Fruit fly (Drosophila melanogaster) whole organism, embryonic: ENCODE data around the gene cindr.

Source experiments
- Atf6 ChIP-seq: fragments of 200-800 bp; sonication (Bioruptor generic); IDR thresholded peaks from 2 replicates; pipeline ENCODE4 v1.3.6; 2022; ENCODE audit warnings: missing biosample characterization, missing genetic modification characterization
- Awh ChIP-seq: fragments of 200-800 bp; sonication (Bioruptor generic); IDR thresholded peaks from 2 replicates; pipeline ENCODE4, ENCODE4 v1.3.6; 2022; ENCODE audit warnings: missing biosample characterization, missing genetic modification characterization
- CG11093 ChIP-seq: fragments of 200-800 bp; sonication (Bioruptor generic); IDR thresholded peaks from 3 replicates; pipeline ENCODE4 v1.3.6; 2022; ENCODE audit warnings: missing biosample characterization, missing genetic modification characterization
- CG11456 ChIP-seq: fragments of 200-800 bp; sonication (Bioruptor generic); IDR thresholded peaks from 3 replicates; pipeline ENCODE4 v1.3.6; 2022; ENCODE audit warnings: missing biosample characterization, missing genetic modification characterization
- CG12071 ChIP-seq: fragments of 200-800 bp; sonication (Bioruptor generic); optimal IDR thresholded peaks from 3 replicates; lab custom pipeline; 2018; ENCODE audit warnings: missing biosample characterization, mild to moderate bottlenecking, missing genetic modification characterization
- CG12104 ChIP-seq: fragments of 200-800 bp; sonication (Bioruptor generic); optimal IDR thresholded peaks from 3 replicates; lab custom pipeline; 2016; ENCODE audit warnings: missing biosample characterization, missing genetic modification characterization
- CG12659 ChIP-seq: fragments of 200-800 bp; sonication (Bioruptor generic); optimal IDR thresholded peaks from 3 replicates; lab custom pipeline; 2017; ENCODE audit warnings: mild to moderate bottlenecking, missing biosample characterization, missing genetic modification reagents, missing genetic modification characterization
- CG14050 ChIP-seq: fragments of 200-800 bp; sonication (Bioruptor generic); IDR thresholded peaks from 3 replicates; pipeline ENCODE4 v1.3.6; 2022; ENCODE audit warnings: missing biosample characterization, missing genetic modification characterization
- CG14860 ChIP-seq: fragments of 200-800 bp; sonication (Bioruptor generic); IDR thresholded peaks from 3 replicates; pipeline ENCODE4 v1.3.6; 2022; ENCODE audit warnings: missing biosample characterization, missing genetic modification characterization; ENCODE audit not compliant: partially characterized antibody
- CG17802 ChIP-seq: fragments of 200-800 bp; sonication (Bioruptor generic); optimal IDR thresholded peaks from 2 replicates; lab custom pipeline; 2018; ENCODE audit warnings: missing biosample characterization, mild to moderate bottlenecking, missing genetic modification characterization, moderate library complexity
- CG31224 ChIP-seq: fragments of 200-800 bp; sonication (Bioruptor generic); IDR thresholded peaks from 2 replicates; pipeline ENCODE4 v1.3.6; 2022; ENCODE audit warnings: missing biosample characterization, missing genetic modification characterization
- CG3281 ChIP-seq: fragments of 200-800 bp; sonication (Bioruptor generic); optimal IDR thresholded peaks from 3 replicates; lab custom pipeline; 2017; ENCODE audit warnings: missing biosample characterization, mild to moderate bottlenecking, missing genetic modification characterization
- CG3838 ChIP-seq: fragments of 200-800 bp; sonication (Bioruptor generic); optimal IDR thresholded peaks from 3 replicates; lab custom pipeline; 2016; ENCODE audit warnings: missing biosample characterization, missing genetic modification characterization
- CG8944 ChIP-seq: fragments of 200-800 bp; sonication (Bioruptor generic); optimal IDR thresholded peaks from 3 replicates; lab custom pipeline; 2016; ENCODE audit warnings: missing biosample characterization, missing genetic modification characterization
- CG9215 ChIP-seq: fragments of 200-800 bp; sonication (Bioruptor generic); IDR thresholded peaks from 2 replicates; pipeline ENCODE4 v1.3.6; 2022; ENCODE audit warnings: missing biosample characterization, missing genetic modification characterization
- CG9609 ChIP-seq: fragments of 200-800 bp; sonication (Bioruptor generic); optimal IDR thresholded peaks from 3 replicates; lab custom pipeline; 2016; ENCODE audit warnings: missing biosample characterization, missing genetic modification characterization
- Camta ChIP-seq: fragments of 200-800 bp; sonication (Bioruptor generic); optimal IDR thresholded peaks from 2 replicates; lab custom pipeline; 2016; ENCODE audit warnings: missing biosample characterization, missing genetic modification characterization
- D ChIP-seq, 2 experiments: fragments of 200-800 bp in 1 of 2; fragments of >200 bp in 1 of 2; sonication (Bioruptor generic) in 1 of 2; optimal IDR thresholded peaks; 2 replicates in 1 of 2; 3 replicates in 1 of 2; lab custom pipeline; 2017; ENCODE audit warnings: mild to moderate bottlenecking in 1 of 2, missing biosample characterization in 1 of 2, missing genetic modification characterization in 1 of 2, missing genetic modification reagents in 1 of 2
- Dp ChIP-seq: fragments of 200-800 bp; sonication (Bioruptor generic); optimal IDR thresholded peaks from 2 replicates; lab custom pipeline; 2018; ENCODE audit warnings: missing biosample characterization, mild to moderate bottlenecking, missing genetic modification characterization, moderate library complexity
- Elba2 ChIP-seq: fragments of 200-800 bp; sonication (Bioruptor generic); optimal IDR thresholded peaks from 3 replicates; lab custom pipeline; 2016; ENCODE audit warnings: missing biosample characterization, missing genetic modification characterization
- HHEX ChIP-seq: fragments of 200-800 bp; sonication (Bioruptor generic); optimal IDR thresholded peaks from 3 replicates; lab custom pipeline; 2017; ENCODE audit warnings: missing biosample characterization, mild to moderate bottlenecking, missing genetic modification characterization, missing genetic modification reagents
- HLH54F ChIP-seq: fragments of 200-800 bp; sonication (Bioruptor generic); optimal IDR thresholded peaks from 3 replicates; lab custom pipeline; 2016; ENCODE audit warnings: missing biosample characterization, missing genetic modification characterization
- Hmr ChIP-seq: fragments of 200-800 bp; sonication (Bioruptor generic); optimal IDR thresholded peaks from 3 replicates; lab custom pipeline; 2017; ENCODE audit warnings: mild to moderate bottlenecking, missing biosample characterization, missing genetic modification reagents, missing genetic modification characterization
- Lim3 ChIP-seq: fragments of 200-800 bp; sonication (Bioruptor generic); IDR thresholded peaks from 2 replicates; pipeline ENCODE4 v1.3.6; 2022; ENCODE audit warnings: missing biosample characterization, missing genetic modification characterization
- Mrtf ChIP-seq: fragments of 200-800 bp; sonication (Bioruptor generic); IDR thresholded peaks from 3 replicates; pipeline ENCODE4 v1.3.6; 2022; ENCODE audit warnings: missing biosample characterization, missing genetic modification characterization
- Opbp ChIP-seq: fragments of 200-800 bp; sonication (Bioruptor generic); IDR thresholded peaks from 3 replicates; pipeline ENCODE4 v1.3.6; 2022; ENCODE audit warnings: missing biosample characterization, missing genetic modification characterization; ENCODE audit not compliant: partially characterized antibody
- Sry-δ ChIP-seq: fragments of 200-800 bp; sonication (Bioruptor generic); optimal IDR thresholded peaks from 2 replicates; lab custom pipeline; 2016; ENCODE audit warnings: missing biosample characterization, missing genetic modification characterization
- Taf1 ChIP-seq: fragments of 200-800 bp; sonication (Bioruptor generic); IDR thresholded peaks from 2 replicates; pipeline ENCODE4 v1.3.6; 2022; ENCODE audit warnings: missing biosample characterization, missing genetic modification characterization
- abd-A ChIP-seq: fragments of 200-800 bp; sonication (Bioruptor generic); optimal IDR thresholded peaks from 3 replicates; lab custom pipeline; 2019; ENCODE audit warnings: missing biosample characterization, mild to moderate bottlenecking, missing genetic modification characterization, moderate library complexity
- aop ChIP-seq: fragments of 200-800 bp; sonication (Bioruptor generic); IDR thresholded peaks from 2 replicates; pipeline ENCODE4 v1.3.6; 2022; ENCODE audit warnings: missing biosample characterization, missing genetic modification characterization
- bigmax ChIP-seq: fragments of 200-800 bp; sonication (Bioruptor generic); optimal IDR thresholded peaks from 2 replicates; lab custom pipeline; 2018; ENCODE audit warnings: missing biosample characterization, mild to moderate bottlenecking, missing genetic modification characterization
- chif ChIP-seq, 2 experiments: fragments of 200-800 bp; sonication (Bioruptor generic); optimal IDR thresholded peaks; 3 replicates each; lab custom pipeline; 2016; ENCODE audit warnings: missing biosample characterization in 2 of 2, missing genetic modification characterization in 2 of 2
- croc ChIP-seq: fragments of 200-800 bp; sonication (Bioruptor generic); conservative IDR thresholded peaks from 3 replicates; pipeline ENCODE4 v1.3.6; 2022; ENCODE audit warnings: missing biosample characterization, missing genetic modification characterization
- dm ChIP-seq: fragments of 200-800 bp; sonication (Bioruptor generic); optimal IDR thresholded peaks from 3 replicates; lab custom pipeline; 2016; ENCODE audit warnings: missing biosample characterization, missing genetic modification characterization
- ewg ChIP-seq: fragments of 200-800 bp; sonication (Bioruptor generic); optimal IDR thresholded peaks from 3 replicates; lab custom pipeline; 2017; ENCODE audit warnings: mild to moderate bottlenecking, missing biosample characterization, missing genetic modification reagents, missing genetic modification characterization
- eyg ChIP-seq: fragments of 200-800 bp; sonication (Bioruptor generic); optimal IDR thresholded peaks from 3 replicates; lab custom pipeline; 2016; ENCODE audit warnings: missing biosample characterization, missing genetic modification characterization
- gem ChIP-seq: fragments of 200-800 bp; sonication (Bioruptor generic); optimal IDR thresholded peaks from 2 replicates; lab custom pipeline; 2019; ENCODE audit warnings: missing biosample characterization, mild to moderate bottlenecking, missing genetic modification characterization, moderate library complexity
- hkb ChIP-seq, 2 experiments: fragments of 200-800 bp in 1 of 2; fragments of >200 bp in 1 of 2; sonication (Bioruptor generic) in 1 of 2; IDR thresholded peaks in 1 of 2; optimal IDR thresholded peaks in 1 of 2; 2 replicates each; pipeline versions ENCODE4 v1.3.6 to Lab custom; 2017 to 2022; ENCODE audit warnings: missing biosample characterization in 1 of 2, missing genetic modification characterization in 1 of 2
- insv ChIP-seq, 2 experiments: fragments of 200-800 bp; sonication (Bioruptor generic); optimal IDR thresholded peaks; 3 replicates each; lab custom pipeline; 2016 to 2018; ENCODE audit warnings: missing biosample characterization in 2 of 2, missing genetic modification characterization in 2 of 2
- lilli ChIP-seq: fragments of 200-800 bp; sonication (Bioruptor generic); optimal IDR thresholded peaks from 3 replicates; lab custom pipeline; 2016; ENCODE audit warnings: missing biosample characterization, missing genetic modification characterization
- peb ChIP-seq: fragments of 200-800 bp; sonication (Bioruptor generic); IDR thresholded peaks from 2 replicates; pipeline ENCODE4 v1.3.6; 2022; ENCODE audit warnings: missing biosample characterization, missing genetic modification characterization
- pum ChIP-seq: fragments of 200-800 bp; sonication (Bioruptor generic); optimal IDR thresholded peaks from 2 replicates; lab custom pipeline; 2016; ENCODE audit warnings: missing biosample characterization, missing genetic modification characterization
- scrt ChIP-seq: fragments of 200-800 bp; sonication (Bioruptor generic); optimal IDR thresholded peaks from 2 replicates; lab custom pipeline; 2018; ENCODE audit warnings: missing biosample characterization, mild to moderate bottlenecking, missing genetic modification characterization, moderate library complexity
- sens-2 ChIP-seq: fragments of 200-800 bp; sonication (Bioruptor generic); IDR thresholded peaks from 2 replicates; pipeline ENCODE4 v1.3.6; 2022; ENCODE audit warnings: missing biosample characterization, missing genetic modification characterization
- seq ChIP-seq: fragments of 200-800 bp; sonication (Bioruptor generic); IDR thresholded peaks from 2 replicates; pipeline ENCODE4 v1.3.6; 2022; ENCODE audit warnings: missing biosample characterization, missing genetic modification characterization
- sim ChIP-seq: fragments of 200-800 bp; sonication (Bioruptor generic); IDR thresholded peaks from 2 replicates; pipeline ENCODE4 v1.3.6; 2022; ENCODE audit warnings: missing biosample characterization, missing genetic modification characterization
- sob ChIP-seq: fragments of 200-800 bp; sonication (Bioruptor generic); IDR thresholded peaks from 2 replicates; pipeline ENCODE4 v1.3.6; 2022; ENCODE audit warnings: missing biosample characterization, missing genetic modification characterization
- sqz ChIP-seq: fragments of 200-800 bp; sonication (Bioruptor generic); optimal IDR thresholded peaks from 3 replicates; lab custom pipeline; 2018; ENCODE audit warnings: missing biosample characterization, mild to moderate bottlenecking, missing genetic modification characterization
- trem ChIP-seq: fragments of 200-800 bp; optimal IDR thresholded peaks from 3 replicates; lab custom pipeline; 2019; ENCODE audit warnings: missing biosample characterization, mild to moderate bottlenecking, missing genetic modification characterization, moderate library complexity
- zfh2 ChIP-seq: fragments of 200-800 bp; sonication (Bioruptor generic); optimal IDR thresholded peaks from 2 replicates; lab custom pipeline; 2016; ENCODE audit warnings: missing biosample characterization, missing genetic modification characterization

The cindr gene

dm6 chr3R:30781661-30782120, 26.7 kb upstream of the cindr start (continued):
- TF ChIP-seq Mrtf (GFP tag; lab: Robert Waterston, UW), result peak; percentile 94
- peak; percentile 94 for TF ChIP-seq CG8944 (GFP tag; lab: Kevin White, UChicago)
- TF ChIP-seq CG9215 (GFP tag; lab: Robert Waterston, UW), result peak; percentile 91
- peak; percentile 89 for TF ChIP-seq sim
- TF ChIP-seq CG9609 (GFP tag; lab: Kevin White, UChicago), result peak; percentile 95
- TF ChIP-seq sob (GFP tag; lab: Robert Waterston, UW), result peak; percentile 96
- TF ChIP-seq scrt, result peak; percentile 84
- peak; percentile 96 for TF ChIP-seq gem (tag; lab: Kevin White, UChicago)
- TF ChIP-seq pum (GFP tag; lab: Kevin White, UChicago), result peak; percentile 95
- TF ChIP-seq croc, result peak; percentile 94
- TF ChIP-seq CG3838 (GFP tag; lab: Kevin White, UChicago), result peak; percentile 66
- peak; percentile 45; the same call in 2 of the 3 replicates for TF ChIP-seq Opbp
- TF ChIP-seq Dp (GFP tag; lab: Kevin White, UChicago), result no peak
- peak; percentile 90 for TF ChIP-seq CG12659
- peak; percentile 89 for TF ChIP-seq CG14050 (GFP tag; lab: Robert Waterston, UW)
- TF ChIP-seq Awh, result peak; percentile 88
- TF ChIP-seq CG14860 (GFP tag; lab: Robert Waterston, UW), result no peak
- TF ChIP-seq hkb (optimal IDR thresholded peaks at IDR 0.05; lab: Kevin White, UChicago), result no peak
- TF ChIP-seq hkb (GFP tag; IDR thresholded peaks at IDR 0.05; lab: Robert Waterston, UW), result peak; percentile 94
- TF ChIP-seq CG17802 (tag; lab: Kevin White, UChicago), result peak; percentile 74
- peak; percentile 93 for TF ChIP-seq peb (GFP tag; lab: Robert Waterston, UW)
- TF ChIP-seq aop (GFP tag; lab: Robert Waterston, UW), result no peak
- TF ChIP-seq sqz (GFP tag; lab: Kevin White, UChicago), result peak; percentile 81
- TF ChIP-seq CG11456, result peak; percentile 95
- TF ChIP-seq CG11093 (GFP tag; lab: Robert Waterston, UW), result peak; percentile 91
- TF ChIP-seq HHEX (GFP tag; lab: Kevin White, UChicago), result peak; percentile 89
- TF ChIP-seq Lim3, result no peak
- TF ChIP-seq Taf1 (GFP tag; lab: Robert Waterston, UW), result peak; percentile 92
- TF ChIP-seq lilli (GFP tag; lab: Kevin White, UChicago), result peak; percentile 96
- TF ChIP-seq CG12104 (GFP tag; lab: Kevin White, UChicago), result peak; percentile 75
- TF ChIP-seq seq (GFP tag; lab: Robert Waterston, UW), result peak; percentile 93
- TF ChIP-seq Atf6, result peak; percentile 79
- peak; percentile 42 for TF ChIP-seq bigmax (GFP tag; lab: Kevin White, UChicago)
- peak; percentile 50; the same call in 1 of the 2 replicates for TF ChIP-seq sens-2 (GFP tag; lab: Robert Waterston, UW)
- TF ChIP-seq abd-A, result peak; percentile 85
- peak; percentile 90 for TF ChIP-seq trem (tag; lab: Kevin White, UChicago)
- TF ChIP-seq zfh2 (GFP tag; lab: Kevin White, UChicago), result peak; percentile 87
- peak; percentile 84 for TF ChIP-seq Elba2 (GFP tag; lab: Kevin White, UChicago)
- TF ChIP-seq CG3281 (GFP tag; lab: Kevin White, UChicago), result peak; percentile 88
- TF ChIP-seq Camta (GFP tag; lab: Kevin White, UChicago), result peak; percentile 88
- peak; percentile 10 to 39 for TF ChIP-seq insv (GFP tag; optimal IDR thresholded peaks at IDR 0.05; lab: Kevin White, UChicago)
- TF ChIP-seq CG12071, result peak; percentile 86
- peak; percentile 95 to 97 for TF ChIP-seq chif (GFP tag; optimal IDR thresholded peaks at IDR 0.05; lab: Kevin White, UChicago)
- TF ChIP-seq HLH54F, result peak; percentile 94
- TF ChIP-seq dm, result peak; percentile 88
- TF ChIP-seq CG31224, result peak; percentile 86
- TF ChIP-seq Hmr (GFP tag; lab: Kevin White, UChicago), result peak; percentile 89
- peak; percentile 37 for TF ChIP-seq D (optimal IDR thresholded peaks at IDR 0.05; lab: Kevin White, UChicago)
- TF ChIP-seq D (GFP tag; optimal IDR thresholded peaks at IDR 0.05; lab: Kevin White, UChicago), result peak; percentile 91
- peak; percentile 83 for TF ChIP-seq ewg (GFP tag; lab: Kevin White, UChicago)
- TF ChIP-seq Sry-δ (GFP tag; lab: Kevin White, UChicago), result peak; percentile 64
- peak; percentile 86 for TF ChIP-seq eyg (GFP tag; lab: Kevin White, UChicago)
